Worm (Caenorhabditis elegans) whole organism, L4 larva: Measurements from ENCODE around the gene Y57A10C.10.
A peak's percentile ranks its signal among the peaks of the same experiment; 100 is the strongest.

Experiments used
- F26F4.8 ChIP-seq: fragments of 200-800 bp; sonication (Bioruptor generic); conservative IDR thresholded peaks from 2 replicates; pipeline ENCODE4 v1.3.6; 2022; ENCODE audit warnings: missing genetic modification characterization, missing compliant biosample characterization
- F44E2.7 ChIP-seq: fragments of 200-800 bp; sonication (Bioruptor generic); IDR thresholded peaks from 2 replicates; pipeline ENCODE4 v2.1.2; 2022; ENCODE audit warnings: missing genetic modification characterization, missing compliant biosample characterization
- F49E8.2 ChIP-seq: sonication (generic microtip); optimal IDR thresholded peaks from 2 replicates; lab custom pipeline; 2016; ENCODE audit warnings: missing compliant biosample characterization, mild to moderate bottlenecking, missing genetic modification characterization, borderline replicate concordance
- Y5F2A.4 ChIP-seq: fragments of 200-800 bp; sonication (Bioruptor generic); optimal IDR thresholded peaks from 2 replicates; lab custom pipeline; 2018; ENCODE audit warnings: mild to moderate bottlenecking, missing genetic modification characterization, missing compliant biosample characterization
- ZK546.5 ChIP-seq, 2 experiments: sonication (generic microtip); optimal IDR thresholded peaks; 2 replicates each; lab custom pipeline; 2017; ENCODE audit warnings: missing biosample characterization in 2 of 2, missing genetic modification characterization in 2 of 2
- aha-1 ChIP-seq: fragments of 150-350 bp; peaks from one replicate; lab custom pipeline; 2014; ENCODE audit warnings: missing biosample characterization, missing genetic modification characterization
- arid-1 ChIP-seq: fragments of 200-800 bp; sonication (Bioruptor generic); conservative IDR thresholded peaks from 2 replicates; pipeline ENCODE4 v1.3.6; 2022; ENCODE audit warnings: missing genetic modification reagents, missing genetic modification characterization, missing compliant biosample characterization
- ceh-20 ChIP-seq: fragments of 200-800 bp; sonication (Bioruptor generic); IDR thresholded peaks from 2 replicates; pipeline ENCODE4 v1.3.6; 2022; ENCODE audit warnings: missing genetic modification reagents, missing genetic modification characterization, missing compliant biosample characterization
- ceh-82 ChIP-seq: sonication (generic microtip); optimal IDR thresholded peaks from 2 replicates; lab custom pipeline; 2017; ENCODE audit warnings: missing biosample characterization, missing genetic modification characterization
- ces-1 ChIP-seq: fragments of 150-350 bp; sonication (generic microtip); optimal IDR thresholded peaks from 4 replicates; lab custom pipeline; 2014; ENCODE audit warnings: missing biosample characterization, missing genetic modification reagents, missing genetic modification characterization
- daf-19 ChIP-seq: fragments of 200-800 bp; sonication (Bioruptor generic); conservative IDR thresholded peaks from 2 replicates; pipeline ENCODE4 v1.3.6; 2022; ENCODE audit warnings: missing genetic modification characterization, missing compliant biosample characterization
- dmd-8 ChIP-seq: fragments of 200-800 bp; sonication (Bioruptor generic); IDR thresholded peaks from 2 replicates; pipeline ENCODE4 v1.3.6; 2022; ENCODE audit warnings: missing genetic modification characterization, missing compliant biosample characterization
- duxl-1 ChIP-seq: sonication (generic microtip); optimal IDR thresholded peaks from 2 replicates; lab custom pipeline; 2016; ENCODE audit warnings: mild to moderate bottlenecking, missing genetic modification characterization, moderate library complexity, missing compliant biosample characterization; ENCODE audit not compliant: poor library complexity
- egl-27 ChIP-seq: sonication (generic microtip); optimal IDR thresholded peaks from 3 replicates; lab custom pipeline; 2017; ENCODE audit warnings: missing biosample characterization, missing genetic modification reagents, missing genetic modification characterization
- egl-43 ChIP-seq: fragments of 200-800 bp; sonication (Bioruptor generic); IDR thresholded peaks from 2 replicates; pipeline ENCODE4 v1.3.6; 2022; ENCODE audit warnings: missing genetic modification reagents, missing genetic modification characterization, missing compliant biosample characterization
- hif-1 ChIP-seq, 2 experiments: sonication (generic microtip); optimal IDR thresholded peaks; 2 replicates each; lab custom pipeline; 2016 to 2017; ENCODE audit warnings: missing compliant biosample characterization in 2 of 2, missing genetic modification characterization in 2 of 2, missing genetic modification reagents in 2 of 2, missing genotype in 2 of 2, mild to moderate bottlenecking in 1 of 2
- jun-1 ChIP-seq: fragments of 150-350 bp; optimal IDR thresholded peaks from 2 replicates; lab custom pipeline; 2014; ENCODE audit warnings: missing biosample characterization, missing genetic modification reagents, missing genetic modification characterization
- lin-29 ChIP-seq: fragments of 200-800 bp; sonication (Bioruptor generic); IDR thresholded peaks from 2 replicates; pipeline ENCODE4 v1.3.6; 2022; ENCODE audit warnings: missing genetic modification reagents, missing genetic modification characterization, missing compliant biosample characterization
- lsy-2 ChIP-seq, 2 experiments: fragments of 150-350 bp in 1 of 2; sonication (generic microtip) in 1 of 2; optimal IDR thresholded peaks; 2 replicates each; lab custom pipeline; 2014 to 2017; ENCODE audit warnings: missing biosample characterization in 2 of 2, missing genetic modification characterization in 2 of 2
- madf-5 ChIP-seq, 2 experiments: fragments of 200-800 bp; sonication (Bioruptor generic); IDR thresholded peaks; 2 replicates each; pipeline ENCODE4 v1.3.6; 2022; ENCODE audit warnings: missing compliant biosample characterization in 2 of 2, missing genetic modification characterization in 2 of 2
- nhr-10 ChIP-seq: fragments of 150-350 bp; optimal IDR thresholded peaks from 2 replicates; lab custom pipeline; 2014; ENCODE audit warnings: missing biosample characterization, missing genetic modification characterization
- nhr-42 ChIP-seq: fragments of 200-800 bp; sonication (Bioruptor generic); IDR thresholded peaks from 2 replicates; pipeline ENCODE4 v1.3.6; 2022; ENCODE audit warnings: missing genetic modification characterization, missing compliant biosample characterization
- nhr-48 ChIP-seq: sonication (generic microtip); optimal IDR thresholded peaks from 2 replicates; lab custom pipeline; 2016; ENCODE audit warnings: mild to moderate bottlenecking, missing genetic modification characterization, missing compliant biosample characterization
- nhr-76 ChIP-seq: fragments of 150-350 bp; optimal IDR thresholded peaks from 2 replicates; lab custom pipeline; 2014; ENCODE audit warnings: missing biosample characterization, missing genetic modification characterization
- spr-1 ChIP-seq: sonication (generic microtip); optimal IDR thresholded peaks from 2 replicates; lab custom pipeline; 2016; ENCODE audit warnings: mild to moderate bottlenecking, missing genetic modification characterization, missing compliant biosample characterization
- unc-62 ChIP-seq, 3 experiments: fragments of 150-350 bp in 1 of 3; sonication (generic microtip); optimal IDR thresholded peaks in 2 of 3; peaks in 1 of 3; 1 replicate in 1 of 3; 2 replicates in 2 of 3; lab custom pipeline; 2014 to 2017; ENCODE audit warnings: missing biosample characterization in 3 of 3, missing genetic modification characterization in 3 of 3, missing genetic modification reagents in 3 of 3, missing genotype in 1 of 3
- zfp-2 ChIP-seq: sonication (generic microtip); optimal IDR thresholded peaks from 2 replicates; lab custom pipeline; 2016; ENCODE audit warnings: mild to moderate bottlenecking, missing genetic modification characterization, missing compliant biosample characterization
- ztf-7 ChIP-seq: fragments of 150-350 bp; optimal IDR thresholded peaks from 2 replicates; lab custom pipeline; 2014; ENCODE audit warnings: missing biosample characterization, missing genetic modification characterization

Y57A10C.10 gene

ce11 chrII:12481645-12482044 is 40.6 kb upstream of the Y57A10C.10 start:
- TF ChIP-seq unc-62 (GFP tag; optimal IDR thresholded peaks at IDR 0.05 in 1 of 2; lab: Kevin White, UChicago) (no peak), unc-62 (tag; optimal IDR thresholded peaks at IDR 0.05; lab: Kevin White, UChicago) (no peak), hif-1 (tag; optimal IDR thresholded peaks at IDR 0.05; lab: Kevin White, UChicago) (no peak), egl-43 (no peak), duxl-1 (tag; lab: Kevin White, UChicago) (no peak), ces-1 (GFP tag; lab: Kevin White, UChicago) (no peak), zfp-2 (tag; lab: Kevin White, UChicago) (no peak)

- TF ChIP-seq ZK546.5 (tag; optimal IDR thresholded peaks at IDR 0.05; lab: Kevin White, UChicago): no peak
- no peak for TF ChIP-seq nhr-48 (tag; lab: Kevin White, UChicago)
- no peak for TF ChIP-seq egl-27 (tag; lab: Kevin White, UChicago)
- TF ChIP-seq lsy-2 (tag; optimal IDR thresholded peaks at IDR 0.05; lab: Kevin White, UChicago): no peak
- TF ChIP-seq F49E8.2 (tag; lab: Kevin White, UChicago): no peak
- TF ChIP-seq daf-19 (GFP tag; lab: Robert Waterston, UW): no peak
- no peak for TF ChIP-seq ceh-82 (tag; lab: Kevin White, UChicago)
- TF ChIP-seq, all 104 proteins: peak for 0
Observed at ce11 chrII:12480811-12481210, 39.7 kb upstream of the Y57A10C.10 start, which contains the start of gene arrd-9. Gene arrd-9, minus strand, starts transcription at chrII:12480911.

ce11 chrII:12473406-12473805 is 32.3 kb upstream of the Y57A10C.10 start, which contains the start of gene srg-17:
Gene srg-17, plus strand, starts transcription at chrII:12473706.
- TF ChIP-seq aha-1 (peak; percentile 72), nhr-10 (tag; lab: Kevin White, UChicago) (no peak)

- TF ChIP-seq unc-62 (GFP tag; optimal IDR thresholded peaks at IDR 0.05 in 1 of 2; lab: Kevin White, UChicago) (peak in 1 of 2 experiments; percentile 21), unc-62 (tag; optimal IDR thresholded peaks at IDR 0.05; lab: Kevin White, UChicago) (no peak), nhr-42 (GFP tag; lab: Robert Waterston, UW) (no peak), nhr-76 (tag; lab: Kevin White, UChicago) (no peak)
Observed at ce11 chrII:12471138-12471855, 30.2 kb upstream of the Y57A10C.10 start, which contains the start of the genes F15A4.5 and phat-8. Gene F15A4.5, minus strand, starts transcription at chrII:12471238. Gene phat-8, plus strand, starts transcription at chrII:12471805.

- TF ChIP-seq F26F4.8 (0 out of 2 replicates have a peak, but pooled peaks have one; percentile 7), lin-29 (no peak), dmd-8 (GFP tag; lab: Robert Waterston, UW) (no peak)
- TF ChIP-seq, all 104 proteins: peak for 1
Observed at ce11 chrII:12467047-12467446, 26.0 kb upstream of the Y57A10C.10 start, which contains the start of gene srg-16. Gene srg-16, plus strand, starts transcription at chrII:12467133.

ce11 chrII:12465557-12465956 is 24.5 kb upstream of the Y57A10C.10 start, which contains the start of gene sre-37:
Gene sre-37, plus strand, starts transcription at chrII:12465857.
- TF ChIP-seq ces-1 (GFP tag; lab: Kevin White, UChicago) (no peak), Y5F2A.4 (GFP tag; lab: Kevin White, UChicago) (no peak), F44E2.7 (GFP tag; lab: Robert Waterston, UW) (no peak), ceh-20 (no peak), arid-1 (no peak)

- no peak for TF ChIP-seq ztf-7 (tag; lab: Kevin White, UChicago)
- no peak for TF ChIP-seq spr-1 (tag; lab: Kevin White, UChicago)
- no peak for TF ChIP-seq ces-1 (GFP tag; lab: Kevin White, UChicago)
- no peak for TF ChIP-seq jun-1 (tag; lab: Kevin White, UChicago)
- no peak for TF ChIP-seq madf-5 (GFP tag; IDR thresholded peaks at IDR 0.05; lab: Robert Waterston, UW)
Observed at ce11 chrII:12462244-12462643, 21.2 kb upstream of the Y57A10C.10 start, which contains the start of gene F15A4.2. Gene F15A4.2, plus strand, starts transcription at chrII:12462544.
